Fruit fly (Drosophila melanogaster) whole organism, prepupa: ENCODE data around the gene aub.
A peak's percentile ranks its signal among the peaks of the same experiment; 100 is the strongest.

ENCODE experiments used
- Blimp-1 ChIP-seq: fragments of 200-800 bp; sonication (Bioruptor generic); optimal IDR thresholded peaks from 3 replicates; lab custom pipeline; 2017; ENCODE audit warnings: missing biosample characterization, missing genetic modification characterization, mild to moderate bottlenecking, moderate library complexity, missing genetic modification reagents
- CG10631 ChIP-seq: fragments of 200-800 bp; sonication (Bioruptor generic); optimal IDR thresholded peaks from 2 replicates; lab custom pipeline; 2016; ENCODE audit warnings: missing biosample characterization, missing genetic modification characterization
- CG10669 ChIP-seq: fragments of 200-800 bp; sonication (Bioruptor generic); optimal IDR thresholded peaks from 3 replicates; lab custom pipeline; 2018; ENCODE audit warnings: missing biosample characterization, mild to moderate bottlenecking, missing genetic modification characterization, moderate library complexity
- CG11762 ChIP-seq: fragments of 200-800 bp; sonication (Bioruptor generic); optimal IDR thresholded peaks from 3 replicates; lab custom pipeline; 2016; ENCODE audit warnings: missing biosample characterization, missing genetic modification characterization; ENCODE audit not compliant: insufficient read depth
- CG11902 ChIP-seq: fragments of 200-800 bp; sonication (Bioruptor generic); optimal IDR thresholded peaks from 3 replicates; lab custom pipeline; 2016; ENCODE audit warnings: missing biosample characterization, missing genetic modification characterization
- CG15336 ChIP-seq: fragments of 200-800 bp; sonication (Bioruptor generic); IDR thresholded peaks from 2 replicates; pipeline ENCODE4 v1.3.6; 2022; ENCODE audit warnings: missing biosample characterization, missing genetic modification characterization
- CG16779 ChIP-seq: fragments of 200-800 bp; sonication (Bioruptor generic); optimal IDR thresholded peaks from 3 replicates; lab custom pipeline; 2017; ENCODE audit warnings: missing biosample characterization, mild to moderate bottlenecking, missing genetic modification characterization
- CG3032 ChIP-seq: fragments of 200-800 bp; optimal IDR thresholded peaks from 2 replicates; lab custom pipeline; 2019; ENCODE audit warnings: missing biosample characterization, mild to moderate bottlenecking, missing genetic modification characterization, moderate library complexity
- CG31627 ChIP-seq: fragments of 200-800 bp; sonication (Bioruptor generic); optimal IDR thresholded peaks from 3 replicates; lab custom pipeline; 2016; ENCODE audit warnings: missing biosample characterization, missing genetic modification characterization
- CG32006 ChIP-seq: fragments of 200-800 bp; sonication (Bioruptor generic); optimal IDR thresholded peaks from 3 replicates; lab custom pipeline; 2017; ENCODE audit warnings: missing biosample characterization, mild to moderate bottlenecking, missing genetic modification characterization
- CG34406 ChIP-seq: fragments of 200-800 bp; sonication (Bioruptor generic); optimal IDR thresholded peaks from 3 replicates; lab custom pipeline; 2016; ENCODE audit warnings: missing biosample characterization, missing genetic modification characterization
- CG3919 ChIP-seq: fragments of 200-800 bp; sonication (Bioruptor generic); optimal IDR thresholded peaks from 3 replicates; lab custom pipeline; 2016; ENCODE audit warnings: missing biosample characterization, missing genetic modification characterization
- CG4318 ChIP-seq: fragments of 200-800 bp; sonication (Bioruptor generic); optimal IDR thresholded peaks from 3 replicates; lab custom pipeline; 2017; ENCODE audit warnings: missing biosample characterization, mild to moderate bottlenecking, missing genetic modification characterization
- CG6792 ChIP-seq: fragments of 200-800 bp; sonication (Bioruptor generic); optimal IDR thresholded peaks from 3 replicates; lab custom pipeline; 2016; ENCODE audit warnings: missing biosample characterization, missing genetic modification characterization
- CG6808 ChIP-seq: fragments of 200-800 bp; sonication (Bioruptor generic); optimal IDR thresholded peaks from 3 replicates; lab custom pipeline; 2017; ENCODE audit warnings: missing biosample characterization, missing genetic modification characterization, mild to moderate bottlenecking, moderate library complexity, missing genetic modification reagents
- CG7368 ChIP-seq: fragments of 200-800 bp; sonication (Bioruptor generic); optimal IDR thresholded peaks from 3 replicates; lab custom pipeline; 2016; ENCODE audit warnings: missing biosample characterization, missing genetic modification characterization
- CG8119 ChIP-seq: fragments of 200-800 bp; sonication (Bioruptor generic); IDR thresholded peaks from 3 replicates; pipeline ENCODE4 v1.3.6; 2022; ENCODE audit warnings: missing biosample characterization, missing genetic modification characterization
- CG8319 ChIP-seq: fragments of 200-800 bp; sonication (Bioruptor generic); optimal IDR thresholded peaks from 3 replicates; lab custom pipeline; 2016; ENCODE audit warnings: missing biosample characterization, missing genetic modification characterization
- CG8632 ChIP-seq: fragments of 200-800 bp; sonication (Bioruptor generic); optimal IDR thresholded peaks from 3 replicates; lab custom pipeline; 2016; ENCODE audit warnings: missing biosample characterization, missing genetic modification characterization
- CG9139 ChIP-seq: fragments of 200-800 bp; sonication (Bioruptor generic); optimal IDR thresholded peaks from 3 replicates; lab custom pipeline; 2017; ENCODE audit warnings: missing biosample characterization, mild to moderate bottlenecking, missing genetic modification characterization
- Eip75B ChIP-seq: fragments of 200-800 bp; sonication (Bioruptor generic); optimal IDR thresholded peaks from 3 replicates; lab custom pipeline; 2016; ENCODE audit warnings: missing biosample characterization, missing genetic modification characterization
- Eip78C ChIP-seq: fragments of 200-800 bp; sonication (Bioruptor generic); peaks from one replicate; lab custom pipeline; 2016; ENCODE audit warnings: missing biosample characterization, missing genetic modification characterization
- Ets21C ChIP-seq: fragments of 200-800 bp; sonication (Bioruptor generic); optimal IDR thresholded peaks from 3 replicates; lab custom pipeline; 2016; ENCODE audit warnings: missing biosample characterization, missing genetic modification characterization
- Ets96B ChIP-seq: fragments of 200-800 bp; optimal IDR thresholded peaks from 2 replicates; lab custom pipeline; 2019; ENCODE audit warnings: missing biosample characterization, mild to moderate bottlenecking, missing genetic modification characterization, moderate library complexity
- Gug ChIP-seq: fragments of 200-800 bp; sonication (Bioruptor generic); IDR thresholded peaks from 2 replicates; pipeline ENCODE4 v1.3.6; 2022; ENCODE audit warnings: missing biosample characterization, missing genetic modification characterization
- Hr38 ChIP-seq: sonication (Bioruptor generic); optimal IDR thresholded peaks from 2 replicates; lab custom pipeline; 2016; ENCODE audit warnings: missing biosample characterization, missing genetic modification characterization
- Hr39 ChIP-seq: fragments of 200-800 bp; sonication (Bioruptor generic); optimal IDR thresholded peaks from 2 replicates; lab custom pipeline; 2016; ENCODE audit warnings: missing biosample characterization, missing genetic modification characterization
- Lpt ChIP-seq: fragments of 200-800 bp; sonication (Bioruptor generic); optimal IDR thresholded peaks from 3 replicates; lab custom pipeline; 2016; ENCODE audit warnings: missing biosample characterization, missing genetic modification characterization
- Met ChIP-seq: fragments of 200-800 bp; sonication (Bioruptor generic); optimal IDR thresholded peaks from 3 replicates; lab custom pipeline; 2016; ENCODE audit warnings: missing biosample characterization, missing genetic modification characterization
- OdsH ChIP-seq: fragments of 200-800 bp; sonication (Bioruptor generic); optimal IDR thresholded peaks from 3 replicates; lab custom pipeline; 2016; ENCODE audit warnings: missing biosample characterization, missing genetic modification characterization
- Smox ChIP-seq: fragments of 200-800 bp; sonication (Bioruptor generic); optimal IDR thresholded peaks from 3 replicates; lab custom pipeline; 2016; ENCODE audit warnings: missing biosample characterization, missing genetic modification characterization
- Sox14 ChIP-seq: fragments of 200-800 bp; sonication (Bioruptor generic); optimal IDR thresholded peaks from 3 replicates; lab custom pipeline; 2016; ENCODE audit warnings: missing biosample characterization, missing genetic modification characterization
- Sox15 ChIP-seq: fragments of 200-800 bp; sonication (Bioruptor generic); optimal IDR thresholded peaks from 3 replicates; lab custom pipeline; 2016; ENCODE audit warnings: missing biosample characterization, missing genetic modification characterization
- acj6 ChIP-seq: fragments of 200-800 bp; sonication (Bioruptor generic); optimal IDR thresholded peaks from 3 replicates; lab custom pipeline; 2016; ENCODE audit warnings: missing biosample characterization, missing genetic modification characterization
- cyc ChIP-seq: fragments of 200-800 bp; sonication (Bioruptor generic); optimal IDR thresholded peaks from 3 replicates; lab custom pipeline; 2016; ENCODE audit warnings: missing biosample characterization, missing genetic modification characterization
- dac ChIP-seq: fragments of 200-800 bp; sonication (Bioruptor generic); optimal IDR thresholded peaks from 2 replicates; lab custom pipeline; 2017; ENCODE audit warnings: missing biosample characterization, mild to moderate bottlenecking, missing genetic modification characterization
- eg ChIP-seq: fragments of 200-800 bp; sonication (Bioruptor generic); IDR thresholded peaks from 3 replicates; pipeline ENCODE4 v1.3.6; 2022; ENCODE audit warnings: missing biosample characterization, missing genetic modification characterization
- esn ChIP-seq: fragments of 200-800 bp; sonication (Bioruptor generic); optimal IDR thresholded peaks from 2 replicates; lab custom pipeline; 2016; ENCODE audit warnings: missing biosample characterization, mild to moderate bottlenecking, missing genetic modification characterization, moderate library complexity
- fd59A ChIP-seq: fragments of 200-800 bp; sonication (Bioruptor generic); optimal IDR thresholded peaks from 2 replicates; lab custom pipeline; 2017; ENCODE audit warnings: missing biosample characterization, mild to moderate bottlenecking, missing genetic modification characterization, missing genetic modification reagents
- fd85E ChIP-seq: fragments of 200-800 bp; sonication (Bioruptor generic); optimal IDR thresholded peaks from 3 replicates; lab custom pipeline; 2016; ENCODE audit warnings: missing biosample characterization, missing genetic modification characterization
- fkh ChIP-seq: fragments of 200-800 bp; sonication (Bioruptor generic); optimal IDR thresholded peaks from 3 replicates; lab custom pipeline; 2017; ENCODE audit warnings: missing biosample characterization, mild to moderate bottlenecking, missing genetic modification characterization, moderate library complexity
- net ChIP-seq: fragments of 200-800 bp; sonication (Bioruptor generic); optimal IDR thresholded peaks from 3 replicates; lab custom pipeline; 2016; ENCODE audit warnings: missing biosample characterization, missing genetic modification characterization
- salr ChIP-seq, 2 experiments: fragments of 200-800 bp; sonication (Bioruptor generic); optimal IDR thresholded peaks; 3 replicates each; lab custom pipeline; 2016 to 2018; ENCODE audit warnings: missing biosample characterization in 2 of 2, missing genetic modification characterization in 2 of 2, mild to moderate bottlenecking in 1 of 2
- spab ChIP-seq: fragments of 200-800 bp; sonication (Bioruptor generic); optimal IDR thresholded peaks from 2 replicates; lab custom pipeline; 2017; ENCODE audit warnings: missing biosample characterization, mild to moderate bottlenecking, missing genetic modification characterization, missing genetic modification reagents
- ss ChIP-seq, 2 experiments: fragments of 200-800 bp; sonication (Bioruptor generic); optimal IDR thresholded peaks; 2 replicates in 1 of 2; 3 replicates in 1 of 2; lab custom pipeline; 2017 to 2018; ENCODE audit warnings: mild to moderate bottlenecking in 2 of 2, missing biosample characterization in 2 of 2, missing genetic modification characterization in 2 of 2, moderate library complexity in 1 of 2

Gene aub

DNA sequence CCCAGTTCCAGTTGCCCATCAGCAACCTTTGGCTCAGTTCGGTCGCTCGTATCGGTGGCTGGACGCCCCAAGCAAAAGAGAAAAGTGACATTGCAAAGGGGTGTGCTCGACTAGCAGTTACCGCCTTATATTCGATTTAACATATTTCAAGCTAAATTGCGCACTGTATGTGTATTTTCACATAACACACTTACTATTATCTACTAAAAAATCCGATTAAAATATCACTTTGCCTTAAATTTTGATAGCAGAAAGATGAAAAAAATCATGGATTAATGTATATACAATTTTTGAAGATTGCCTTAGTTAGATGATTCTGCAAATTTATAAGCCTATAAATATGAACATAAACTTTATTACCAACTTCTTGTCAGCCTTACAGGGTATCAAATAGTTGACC lies 20.3 kb upstream of the aub start (continued):
- TF ChIP-seq CG3919 (GFP tag; lab: Kevin White, UChicago) (peak; percentile 42), CG16779 (tag; lab: Kevin White, UChicago) (no peak), Eip78C (peak; percentile 83), cyc (peak; percentile 27)
- TF ChIP-seq, all 60 proteins: peak for 26

DNA sequence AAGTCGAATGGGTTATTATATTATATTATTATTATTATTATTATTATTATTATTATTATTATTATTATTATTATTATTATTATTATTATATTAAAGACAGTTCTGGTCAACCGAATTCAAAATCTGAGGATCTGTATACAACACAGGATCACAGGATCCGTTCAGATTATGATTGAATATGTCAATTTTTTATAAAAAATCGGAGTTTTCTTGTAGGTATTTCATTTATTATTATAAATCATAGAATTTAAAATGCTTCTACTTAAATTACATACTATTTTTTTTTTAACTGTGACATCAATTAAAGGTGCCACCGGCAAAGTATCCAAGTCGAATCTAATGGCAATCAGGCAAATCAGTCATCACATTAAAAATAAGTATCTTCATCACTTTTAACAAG lies 15.4 kb upstream of the aub start, which contains the start of gene CG14913:
Gene CG14913, plus strand, starts transcription at position 301 of the 400 bp plus-strand sequence.
- no peak for TF ChIP-seq spab (GFP tag; lab: Kevin White, UChicago)
- TF ChIP-seq salr (GFP tag; optimal IDR thresholded peaks at IDR 0.05; lab: Kevin White, UChicago): no peak
- no peak for TF ChIP-seq CG9139 (GFP tag; lab: Kevin White, UChicago)

DNA sequence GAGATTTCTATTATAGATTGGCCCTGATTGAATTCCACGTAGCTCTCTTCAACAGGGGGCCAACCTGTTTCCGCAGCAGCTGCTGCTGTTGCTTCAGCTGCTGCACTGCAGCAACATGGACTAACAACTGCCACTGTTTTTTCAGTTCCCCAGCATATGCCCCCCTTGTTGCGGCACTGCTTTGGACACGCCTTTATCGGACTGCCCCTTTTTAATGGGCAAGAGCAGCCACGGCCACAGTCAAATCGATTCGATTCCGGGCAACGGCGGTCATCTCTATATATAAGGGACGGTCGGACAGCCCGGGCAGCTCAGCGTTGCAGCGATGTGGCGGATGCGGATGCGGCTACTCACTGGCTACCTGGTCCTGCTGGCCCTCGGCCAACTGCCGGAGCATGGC lies 14.0 kb upstream of the aub start, which contains the start of gene Acp32CD:
Gene Acp32CD, plus strand, starts transcription at position 301 of the 400 bp plus-strand sequence.
- no peak for TF ChIP-seq Gug
- no peak for TF ChIP-seq CG6808 (GFP tag; lab: Kevin White, UChicago)
- no peak for TF ChIP-seq Hr39
- TF ChIP-seq Met (GFP tag; lab: Kevin White, UChicago): no peak
- no peak for TF ChIP-seq OdsH (GFP tag; lab: Kevin White, UChicago)
- TF ChIP-seq Ets21C (GFP tag; lab: Kevin White, UChicago): no peak
- no peak for TF ChIP-seq fkh (GFP tag; lab: Kevin White, UChicago)
- TF ChIP-seq Lpt (GFP tag; lab: Kevin White, UChicago): no peak

DNA sequence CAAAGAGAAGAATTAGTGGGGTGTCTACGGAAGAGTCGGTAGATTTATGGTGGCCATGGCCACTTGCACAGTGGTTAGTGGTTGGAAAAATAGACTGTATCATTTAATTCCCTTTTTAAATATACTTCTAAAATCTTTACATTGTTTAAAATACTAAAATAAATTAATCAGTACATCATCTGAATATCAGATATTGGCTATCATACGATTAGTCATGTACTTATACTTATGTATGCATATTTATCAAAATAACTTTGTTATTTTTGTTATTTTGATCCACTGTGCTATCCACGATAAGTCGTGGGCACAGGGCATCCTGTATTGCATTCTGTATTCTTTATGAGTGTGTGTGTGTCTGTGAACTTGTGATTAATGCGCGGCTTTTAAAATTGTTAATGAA lies 13.4 kb upstream of the aub start:
- no peak for TF ChIP-seq salr (GFP tag; optimal IDR thresholded peaks at IDR 0.05; lab: Kevin White, UChicago)
- peak; percentile 39 for TF ChIP-seq CG3032 (tag; lab: Kevin White, UChicago)
- peak; percentile 35 for TF ChIP-seq Sox14 (GFP tag; lab: Kevin White, UChicago)
- TF ChIP-seq CG11902 (GFP tag; lab: Kevin White, UChicago): no peak
- TF ChIP-seq CG4318 (GFP tag; lab: Kevin White, UChicago): no peak
- TF ChIP-seq esn (GFP tag; lab: Kevin White, UChicago): peak; percentile 62
- TF ChIP-seq eg (GFP tag; lab: Robert Waterston, UW): no peak
- TF ChIP-seq CG3919 (GFP tag; lab: Kevin White, UChicago): peak; percentile 20
- peak; percentile 58 for TF ChIP-seq Ets96B (tag; lab: Kevin White, UChicago)
- TF ChIP-seq CG7368 (GFP tag; lab: Kevin White, UChicago): no peak
- TF ChIP-seq CG31627 (GFP tag; lab: Kevin White, UChicago): no peak
- TF ChIP-seq CG15336 (GFP tag; lab: Robert Waterston, UW): peak; percentile 60
- TF ChIP-seq CG34406 (GFP tag; lab: Kevin White, UChicago): peak; percentile 48
- TF ChIP-seq CG10631 (GFP tag; lab: Kevin White, UChicago): peak; percentile 60
- peak; percentile 40 for TF ChIP-seq CG6792
- no peak for TF ChIP-seq CG11762 (GFP tag; lab: Kevin White, UChicago)
- peak; percentile 75 for TF ChIP-seq CG32006 (GFP tag; lab: Kevin White, UChicago)
- TF ChIP-seq CG16779 (tag; lab: Kevin White, UChicago): no peak
- no peak for TF ChIP-seq Eip75B (GFP tag; lab: Kevin White, UChicago)
- TF ChIP-seq dac (GFP tag; lab: Kevin White, UChicago): no peak
- TF ChIP-seq spab (GFP tag; lab: Kevin White, UChicago): peak; percentile 37
- no peak for TF ChIP-seq CG8319
- peak; percentile 49 for TF ChIP-seq OdsH (GFP tag; lab: Kevin White, UChicago)
- TF ChIP-seq Gug: no peak
- no peak for TF ChIP-seq Sox15 (GFP tag; lab: Kevin White, UChicago)
- no peak for TF ChIP-seq net (GFP tag; lab: Kevin White, UChicago)
- peak; percentile 60 for TF ChIP-seq acj6 (GFP tag; lab: Kevin White, UChicago)
- no peak for TF ChIP-seq Blimp-1 (GFP tag; lab: Kevin White, UChicago)
- TF ChIP-seq cyc: no peak
- no peak for TF ChIP-seq Smox (GFP tag; lab: Kevin White, UChicago)
- peak; percentile 64; the same call in 2 of the 3 replicates for TF ChIP-seq CG8119
- peak; percentile 37 for TF ChIP-seq Lpt (GFP tag; lab: Kevin White, UChicago)
- peak; percentile 86 for TF ChIP-seq Eip78C
- no peak for TF ChIP-seq Hr38
- peak; percentile 37 to 42 for TF ChIP-seq ss (GFP tag; optimal IDR thresholded peaks at IDR 0.05; lab: Kevin White, UChicago)
- peak; percentile 41 for TF ChIP-seq CG8632 (GFP tag; lab: Kevin White, UChicago)
- TF ChIP-seq fd85E (GFP tag; lab: Kevin White, UChicago): no peak
- peak; percentile 21 for TF ChIP-seq fd59A (GFP tag; lab: Kevin White, UChicago)
- peak; percentile 32 for TF ChIP-seq CG10669 (GFP tag; lab: Kevin White, UChicago)
